Worm (Caenorhabditis elegans): ENCODE data around the gene R10H10.4.

Gene R10H10.4

DNA sequence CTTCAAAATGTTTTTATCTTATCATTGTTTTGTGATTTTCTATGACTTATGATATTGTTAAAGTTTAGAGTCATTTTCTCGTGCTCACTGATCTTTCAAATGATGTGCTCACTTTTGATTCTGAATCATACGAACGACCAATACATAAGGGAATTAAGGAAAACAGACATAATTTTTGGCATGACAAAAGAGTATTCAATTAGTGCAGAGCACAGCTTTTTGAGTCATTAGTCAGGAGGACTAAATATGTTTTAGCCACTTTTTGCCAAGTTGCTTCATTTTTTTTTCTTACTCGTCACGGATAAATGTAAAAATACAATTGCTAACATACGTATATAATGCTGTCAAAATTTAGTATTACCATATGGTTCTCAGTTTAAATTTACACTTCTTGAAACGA lies 34.4 kb upstream of the R10H10.4 start, which contains the start of gene F13B12.2:
Gene F13B12.2, minus strand, starts transcription at position 2 of the 400 bp plus-strand sequence.
- TF ChIP-seq tbx-37 (GFP tag; conservative IDR thresholded peaks at IDR 0.05), result no peak
- TF ChIP-seq sea-1 (GFP tag; conservative IDR thresholded peaks at IDR 0.05), result no peak
- no peak for TF ChIP-seq hnd-1 (tag; optimal IDR thresholded peaks at IDR 0.05)
- no peak for TF ChIP-seq flt-1 (GFP tag; IDR thresholded peaks at IDR 0.05)
- TF ChIP-seq ceh-36 (tag; optimal IDR thresholded peaks at IDR 0.05), result no peak
- TF ChIP-seq hmbx-1 (tag; optimal IDR thresholded peaks at IDR 0.05), result no peak
- no peak for TF ChIP-seq scrt-1 (GFP tag; IDR thresholded peaks at IDR 0.05)

DNA sequence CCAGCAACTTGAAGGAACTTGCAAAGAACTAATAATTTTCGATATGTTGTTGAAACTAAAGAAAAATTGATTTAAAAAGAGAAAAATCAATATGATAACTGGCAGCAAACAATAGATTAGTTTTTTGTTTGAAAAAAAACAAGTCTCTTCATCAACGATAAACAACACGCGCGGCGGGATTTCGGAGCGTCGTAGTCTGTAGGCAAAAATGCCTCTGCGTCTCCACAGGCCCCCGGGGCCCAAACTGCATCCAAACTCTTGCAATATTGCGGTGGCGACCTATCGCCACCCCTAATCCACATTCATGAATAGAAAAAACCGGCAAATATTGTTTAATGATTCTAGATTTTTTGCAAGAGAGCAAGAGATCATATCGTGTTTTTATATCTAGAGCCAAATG lies 30.4 kb upstream of the R10H10.4 start:
- TF ChIP-seq F13C5.2 (tag; optimal IDR thresholded peaks at IDR 0.05) (peak; percentile 8), ceh-13 (GFP tag; optimal IDR thresholded peaks at IDR 0.05) (no peak), tra-4 (tag; optimal IDR thresholded peaks at IDR 0.05) (no peak), hmbx-1 (tag; optimal IDR thresholded peaks at IDR 0.05) (no peak), pes-1 (GFP tag; IDR thresholded peaks at IDR 0.05) (no peak), ets-7 (tag; optimal IDR thresholded peaks at IDR 0.05) (no peak)

DNA sequence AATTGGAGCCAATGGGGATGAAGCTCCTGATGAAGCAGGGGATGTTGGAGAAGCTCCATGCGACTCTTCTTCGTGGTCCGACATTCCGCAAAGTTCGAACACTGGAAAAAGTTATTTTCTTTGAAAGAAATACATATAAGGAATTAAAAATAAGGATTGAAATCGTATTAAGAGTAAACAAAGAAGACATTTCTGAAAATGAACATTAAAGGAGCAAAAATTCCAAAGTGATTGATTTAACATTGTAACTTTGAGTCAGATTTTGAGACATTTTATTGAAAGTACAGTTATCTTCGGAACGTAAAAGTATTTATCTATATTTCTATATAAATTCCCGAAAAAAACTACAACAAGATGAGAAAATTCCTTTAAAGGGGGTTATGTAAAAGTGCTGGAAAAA lies 29.8 kb upstream of the R10H10.4 start, which contains the start of gene F13B12.1:
Gene F13B12.1, minus strand, starts transcription at position 101 of the 400 bp plus-strand sequence.
- TF ChIP-seq ceh-13 (GFP tag; optimal IDR thresholded peaks at IDR 0.05) (no peak), scrt-1 (GFP tag; IDR thresholded peaks at IDR 0.05) (no peak), aly-1 (tag; optimal IDR thresholded peaks at IDR 0.05) (no peak), pes-1 (GFP tag; IDR thresholded peaks at IDR 0.05) (no peak), F13C5.2 (tag; optimal IDR thresholded peaks at IDR 0.05) (no peak), tbx-11 (GFP tag; IDR thresholded peaks at IDR 0.05) (no peak), tra-4 (tag; optimal IDR thresholded peaks at IDR 0.05) (no peak), ama-1 (optimal IDR thresholded peaks at IDR 0.05) (no peak), flt-1 (GFP tag; IDR thresholded peaks at IDR 0.05) (no peak), sea-1 (GFP tag; conservative IDR thresholded peaks at IDR 0.05) (no peak), hnd-1 (tag; optimal IDR thresholded peaks at IDR 0.05) (no peak), B0310.2 (tag; optimal IDR thresholded peaks at IDR 0.05) (no peak), hmg-4 (GFP tag; optimal IDR thresholded peaks at IDR 0.05) (no peak), ets-7 (tag; optimal IDR thresholded peaks at IDR 0.05) (no peak), tbx-37 (GFP tag; conservative IDR thresholded peaks at IDR 0.05) (no peak), ceh-36 (tag; optimal IDR thresholded peaks at IDR 0.05) (no peak), hmbx-1 (tag; optimal IDR thresholded peaks at IDR 0.05) (no peak)

ce11 chrIV:10422230-10422629 lies 27.5 kb upstream of the R10H10.4 start:
- no peak for TF ChIP-seq aly-1 (tag; optimal IDR thresholded peaks at IDR 0.05)
- no peak for TF ChIP-seq hmg-4 (GFP tag; optimal IDR thresholded peaks at IDR 0.05)
- TF ChIP-seq B0310.2 (tag; optimal IDR thresholded peaks at IDR 0.05), result no peak
- TF ChIP-seq scrt-1 (GFP tag; IDR thresholded peaks at IDR 0.05), result no peak
- TF ChIP-seq hnd-1 (tag; optimal IDR thresholded peaks at IDR 0.05), result no peak
- TF ChIP-seq tbx-37 (GFP tag; conservative IDR thresholded peaks at IDR 0.05), result no peak
- TF ChIP-seq hmbx-1 (tag; optimal IDR thresholded peaks at IDR 0.05), result no peak
- TF ChIP-seq flt-1 (GFP tag; IDR thresholded peaks at IDR 0.05), result no peak
- no peak for TF ChIP-seq pes-1 (GFP tag; IDR thresholded peaks at IDR 0.05)
- no peak for TF ChIP-seq F13C5.2 (tag; optimal IDR thresholded peaks at IDR 0.05)
- no peak for TF ChIP-seq tbx-11 (GFP tag; IDR thresholded peaks at IDR 0.05)
- no peak for TF ChIP-seq sea-1 (GFP tag; conservative IDR thresholded peaks at IDR 0.05)
- TF ChIP-seq ets-7 (tag; optimal IDR thresholded peaks at IDR 0.05), result no peak
- TF ChIP-seq ceh-36 (tag; optimal IDR thresholded peaks at IDR 0.05), result no peak
- TF ChIP-seq ama-1 (optimal IDR thresholded peaks at IDR 0.05), result no peak
- no peak for TF ChIP-seq ceh-13 (GFP tag; optimal IDR thresholded peaks at IDR 0.05)
- no peak for TF ChIP-seq tra-4 (tag; optimal IDR thresholded peaks at IDR 0.05)

DNA sequence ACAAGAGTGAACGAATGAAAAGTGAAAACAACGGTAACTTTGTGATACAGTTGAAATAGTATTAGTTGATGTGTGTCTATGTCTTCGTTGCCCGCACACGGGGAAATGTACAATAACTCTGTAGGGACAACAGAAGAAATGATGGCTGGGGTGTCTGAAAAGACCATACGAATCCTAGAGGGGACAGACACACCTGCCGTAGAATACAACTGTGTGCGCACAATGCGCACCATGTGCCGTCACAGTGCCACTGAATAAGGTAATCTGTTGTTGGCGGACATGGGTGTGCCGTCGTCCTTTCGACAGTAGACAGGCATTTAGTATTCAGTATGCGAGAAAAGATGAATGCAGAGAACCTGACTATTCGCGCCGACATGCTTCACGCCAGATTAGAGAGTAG lies 26.5 kb upstream of the R10H10.4 start:
- no peak for TF ChIP-seq tra-4 (tag; optimal IDR thresholded peaks at IDR 0.05)
- TF ChIP-seq ets-7 (tag; optimal IDR thresholded peaks at IDR 0.05), result no peak
- TF ChIP-seq hmg-4 (GFP tag; optimal IDR thresholded peaks at IDR 0.05), result peak; percentile 15
- TF ChIP-seq tbx-11 (GFP tag; IDR thresholded peaks at IDR 0.05), result no peak

DNA sequence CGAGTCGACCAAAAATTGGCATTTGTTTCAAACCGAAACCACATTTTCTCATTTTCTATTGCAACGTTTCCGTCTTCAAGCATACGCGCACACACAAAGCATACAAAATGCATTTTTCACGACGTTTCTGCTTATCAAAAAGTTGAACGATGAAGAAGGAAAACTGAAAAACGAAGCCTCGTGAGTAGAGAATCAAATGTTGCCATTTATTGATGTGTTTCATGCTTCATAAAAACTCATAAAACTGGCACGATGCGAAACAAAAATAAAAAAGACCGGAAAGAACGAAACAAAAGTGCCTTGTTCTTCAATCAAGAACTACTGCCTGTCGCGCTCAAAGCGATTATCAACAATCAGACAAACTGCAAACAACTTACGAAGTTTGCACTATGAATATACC lies 25.7 kb upstream of the R10H10.4 start:
- TF ChIP-seq B0310.2 (tag; optimal IDR thresholded peaks at IDR 0.05), result no peak
- no peak for TF ChIP-seq aly-1 (tag; optimal IDR thresholded peaks at IDR 0.05)
- no peak for TF ChIP-seq ceh-36 (tag; optimal IDR thresholded peaks at IDR 0.05)
- TF ChIP-seq hmg-4 (GFP tag; optimal IDR thresholded peaks at IDR 0.05), result no peak
- no peak for TF ChIP-seq pes-1 (GFP tag; IDR thresholded peaks at IDR 0.05)
- TF ChIP-seq hmbx-1 (tag; optimal IDR thresholded peaks at IDR 0.05), result no peak
- TF ChIP-seq tra-4 (tag; optimal IDR thresholded peaks at IDR 0.05), result no peak
- no peak for TF ChIP-seq hnd-1 (tag; optimal IDR thresholded peaks at IDR 0.05)
- TF ChIP-seq tbx-11 (GFP tag; IDR thresholded peaks at IDR 0.05), result no peak
- no peak for TF ChIP-seq scrt-1 (GFP tag; IDR thresholded peaks at IDR 0.05)
- TF ChIP-seq ceh-13 (GFP tag; optimal IDR thresholded peaks at IDR 0.05), result no peak
- no peak for TF ChIP-seq F13C5.2 (tag; optimal IDR thresholded peaks at IDR 0.05)
- no peak for TF ChIP-seq flt-1 (GFP tag; IDR thresholded peaks at IDR 0.05)
- no peak for TF ChIP-seq ama-1 (optimal IDR thresholded peaks at IDR 0.05)
- no peak for TF ChIP-seq sea-1 (GFP tag; conservative IDR thresholded peaks at IDR 0.05)
- no peak for TF ChIP-seq tbx-37 (GFP tag; conservative IDR thresholded peaks at IDR 0.05)

- no peak for TF ChIP-seq sea-1 (GFP tag; conservative IDR thresholded peaks at IDR 0.05)
- TF ChIP-seq hmg-4 (GFP tag; optimal IDR thresholded peaks at IDR 0.05), result no peak
- TF ChIP-seq B0310.2 (tag; optimal IDR thresholded peaks at IDR 0.05), result no peak
- no peak for TF ChIP-seq hnd-1 (tag; optimal IDR thresholded peaks at IDR 0.05)
- TF ChIP-seq hmbx-1 (tag; optimal IDR thresholded peaks at IDR 0.05), result no peak
- TF ChIP-seq F13C5.2 (tag; optimal IDR thresholded peaks at IDR 0.05), result no peak
- no peak for TF ChIP-seq ama-1 (optimal IDR thresholded peaks at IDR 0.05)
- TF ChIP-seq scrt-1 (GFP tag; IDR thresholded peaks at IDR 0.05), result no peak
- no peak for TF ChIP-seq aly-1 (tag; optimal IDR thresholded peaks at IDR 0.05)
Measured at ce11 chrIV:10419896-10420295, 25.1 kb upstream of the R10H10.4 start.

ce11 chrIV:10417781-10418180 lies 23.0 kb upstream of the R10H10.4 start, which contains the start of gene F13B12.6:
Gene F13B12.6, minus strand, starts transcription at chrIV:10417881.
- TF ChIP-seq hmg-4 (GFP tag; optimal IDR thresholded peaks at IDR 0.05) (no peak), tra-4 (tag; optimal IDR thresholded peaks at IDR 0.05) (no peak), F13C5.2 (tag; optimal IDR thresholded peaks at IDR 0.05) (no peak), scrt-1 (GFP tag; IDR thresholded peaks at IDR 0.05) (no peak), tbx-11 (GFP tag; IDR thresholded peaks at IDR 0.05) (no peak), hmbx-1 (tag; optimal IDR thresholded peaks at IDR 0.05) (no peak), aly-1 (tag; optimal IDR thresholded peaks at IDR 0.05) (no peak), ceh-13 (GFP tag; optimal IDR thresholded peaks at IDR 0.05) (no peak)

Data from whole organism, early embryonic.